Worm (Caenorhabditis elegans) whole organism, L2 larva: Measurements from ENCODE around the gene C06G3.3.

Experiments
- F13H6.1 ChIP-seq: sonication (generic microtip); optimal IDR thresholded peaks from 2 replicates; lab custom pipeline; 2016; ENCODE audit warnings: missing genetic modification characterization, missing compliant biosample characterization
- ZK546.5 ChIP-seq: sonication (generic microtip); optimal IDR thresholded peaks from 2 replicates; lab custom pipeline; 2017; ENCODE audit warnings: missing biosample characterization, missing genetic modification characterization
- blmp-1 ChIP-seq: sonication (generic microtip); optimal IDR thresholded peaks from 2 replicates; lab custom pipeline; 2017; ENCODE audit warnings: missing genetic modification characterization, mild to moderate bottlenecking, missing compliant biosample characterization, antibody characterized with exemption, moderate library complexity; ENCODE audit not compliant: insufficient read depth
- ceh-82 ChIP-seq: fragments of 150-350 bp; optimal IDR thresholded peaks from 2 replicates; lab custom pipeline; 2014; ENCODE audit warnings: missing biosample characterization, missing genetic modification characterization
- lin-11 ChIP-seq: fragments of 150-350 bp; sonication (generic microtip); optimal IDR thresholded peaks from 2 replicates; lab custom pipeline; 2014; ENCODE audit warnings: missing biosample characterization, missing genetic modification characterization, inconsistent platforms, mixed read lengths
- lin-13 ChIP-seq: fragments of 150-350 bp; optimal IDR thresholded peaks from 2 replicates; lab custom pipeline; 2014; ENCODE audit warnings: missing biosample characterization, missing genetic modification reagents, missing genetic modification characterization
- lsy-2 ChIP-seq, 2 experiments: fragments of 150-350 bp in 1 of 2; sonication (generic microtip) in 1 of 2; optimal IDR thresholded peaks; 2 replicates each; lab custom pipeline; 2014 to 2017; ENCODE audit warnings: missing biosample characterization in 2 of 2, missing genetic modification characterization in 2 of 2
- mdl-1 ChIP-seq, 2 experiments: fragments of 150-350 bp in 1 of 2; sonication (generic microtip) in 1 of 2; optimal IDR thresholded peaks; 2 replicates each; lab custom pipeline; 2017; ENCODE audit warnings: missing biosample characterization in 2 of 2, missing genetic modification characterization in 2 of 2
- nhr-77 ChIP-seq: fragments of 150-350 bp; optimal IDR thresholded peaks from 2 replicates; lab custom pipeline; 2014; ENCODE audit warnings: missing biosample characterization, missing genetic modification characterization
- skn-1 ChIP-seq: sonication (generic microtip); optimal IDR thresholded peaks from 2 replicates; lab custom pipeline; 2017; ENCODE audit warnings: missing biosample characterization, missing genetic modification characterization
- unc-39 ChIP-seq: fragments of 150-350 bp; optimal IDR thresholded peaks from 2 replicates; lab custom pipeline; 2014; ENCODE audit warnings: missing biosample characterization, missing genetic modification characterization
- unc-62 ChIP-seq: fragments of 150-350 bp; optimal IDR thresholded peaks from 2 replicates; lab custom pipeline; 2014; ENCODE audit warnings: missing biosample characterization, missing genetic modification reagents, missing genetic modification characterization

- TF ChIP-seq blmp-1 (tag; lab: Kevin White, UChicago) (no peak), unc-39 (tag; lab: Kevin White, UChicago) (no peak), lin-11 (tag; lab: Kevin White, UChicago) (no peak), skn-1 (no peak), lsy-2 (tag; optimal IDR thresholded peaks at IDR 0.05; lab: Kevin White, UChicago) (no peak), F13H6.1 (tag; lab: Kevin White, UChicago) (no peak), lin-13 (GFP tag; lab: Kevin White, UChicago) (no peak), ZK546.5 (tag; lab: Kevin White, UChicago) (no peak), ceh-82 (no peak), unc-62 (GFP tag; lab: Kevin White, UChicago) (no peak), mdl-1 (tag; optimal IDR thresholded peaks at IDR 0.05; lab: Kevin White, UChicago) (no peak), nhr-77 (no peak)
These were observed 49.1 kb upstream of the C06G3.3 start, which contains the start of gene prkl-1 for ce11 chrIV:6986835-6987234.
